Fruit fly (Drosophila melanogaster): Measurements from ENCODE around the gene Ndc80.

DNA sequence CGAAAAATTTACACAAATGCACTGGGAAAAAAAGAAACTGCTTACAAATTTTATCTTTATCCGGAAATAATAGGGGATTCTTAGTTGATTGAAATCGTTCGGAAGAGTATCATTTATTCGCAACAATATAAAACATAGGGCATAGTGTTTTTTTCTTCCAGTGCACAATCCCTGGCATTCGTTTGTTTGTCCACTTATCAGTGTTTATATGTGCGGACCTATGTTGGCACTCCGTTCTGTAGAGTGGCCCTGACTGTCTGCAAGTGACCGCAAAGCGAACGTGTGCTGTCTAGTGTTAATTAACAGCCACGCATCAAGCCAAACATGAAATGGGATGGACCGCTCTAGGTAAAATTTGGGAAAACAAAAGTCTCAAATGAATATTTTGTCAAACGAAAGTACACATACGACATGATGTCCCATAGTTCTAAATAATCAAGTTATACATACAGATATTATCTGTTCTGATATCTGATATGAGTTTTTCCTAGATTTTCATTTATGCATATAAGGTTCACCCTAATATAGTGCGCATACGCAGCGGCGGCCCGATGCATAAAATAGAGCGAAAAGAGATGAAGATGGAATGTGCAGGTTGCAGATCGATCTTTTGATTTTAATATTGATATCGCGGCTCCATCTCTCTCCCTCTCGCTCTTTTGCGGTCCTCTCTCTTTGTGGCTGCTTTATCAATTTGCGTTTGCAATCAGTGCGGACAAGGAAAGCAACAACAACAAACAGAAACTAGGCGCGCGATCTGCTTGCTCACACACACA lies 29.4 kb upstream of the Ndc80 start:
- TF ChIP-seq svp (GFP tag) (peak; percentile 18), spab (GFP tag; optimal IDR thresholded peaks at IDR 0.05) (peak; percentile 84), CG8319 (GFP tag; optimal IDR thresholded peaks at IDR 0.05) (peak; percentile 68), eg (GFP tag; IDR thresholded peaks at IDR 0.05) (peak; percentile 93), CG4318 (GFP tag; optimal IDR thresholded peaks at IDR 0.05) (peak; percentile 82), topi (GFP tag; optimal IDR thresholded peaks at IDR 0.05) (peak; percentile 79), CG3032 (tag; optimal IDR thresholded peaks at IDR 0.05) (peak; percentile 79), cyc (GFP tag; optimal IDR thresholded peaks at IDR 0.05) (peak; percentile 74), dac (GFP tag; optimal IDR thresholded peaks at IDR 0.05) (peak; percentile 82)
